Worm (Caenorhabditis elegans): Measurements from ENCODE around the gene F28A12.3.

F28A12.3 gene

ce11 chrV:8641266-8641665, at the start of gene F28A12.3:
Gene F28A12.3 (minus strand): TSS chrV:8641366.
- no peak for TF ChIP-seq F13C5.2 (tag; optimal IDR thresholded peaks at IDR 0.05)
- TF ChIP-seq scrt-1 (GFP tag; IDR thresholded peaks at IDR 0.05): no peak
- TF ChIP-seq tbx-37 (GFP tag; conservative IDR thresholded peaks at IDR 0.05): no peak
- TF ChIP-seq ama-1 (optimal IDR thresholded peaks at IDR 0.05): no peak
- TF ChIP-seq ceh-36 (tag; optimal IDR thresholded peaks at IDR 0.05): no peak
- TF ChIP-seq ceh-13 (GFP tag; optimal IDR thresholded peaks at IDR 0.05): no peak
- TF ChIP-seq pes-1 (GFP tag; IDR thresholded peaks at IDR 0.05): no peak
- TF ChIP-seq flt-1 (GFP tag; IDR thresholded peaks at IDR 0.05): no peak
- no peak for TF ChIP-seq hmg-4 (GFP tag; optimal IDR thresholded peaks at IDR 0.05)
- no peak for TF ChIP-seq aly-1 (tag; optimal IDR thresholded peaks at IDR 0.05)
- TF ChIP-seq ets-7 (tag; optimal IDR thresholded peaks at IDR 0.05): no peak

ce11 chrV:8687707-8688106, 46.5 kb upstream of the F28A12.3 start, which contains the start of gene ZC190.8:
Gene ZC190.8 (minus strand): TSS chrV:8687807.
- TF ChIP-seq B0310.2 (tag; optimal IDR thresholded peaks at IDR 0.05): no peak
- TF ChIP-seq hmbx-1 (tag; optimal IDR thresholded peaks at IDR 0.05): no peak
- TF ChIP-seq flt-1 (GFP tag; IDR thresholded peaks at IDR 0.05): no peak
- no peak for TF ChIP-seq ceh-13 (GFP tag; optimal IDR thresholded peaks at IDR 0.05)
- no peak for TF ChIP-seq ama-1 (optimal IDR thresholded peaks at IDR 0.05)
- TF ChIP-seq tbx-37 (GFP tag; conservative IDR thresholded peaks at IDR 0.05): no peak
- no peak for TF ChIP-seq tbx-11 (GFP tag; IDR thresholded peaks at IDR 0.05)
- TF ChIP-seq ets-7 (tag; optimal IDR thresholded peaks at IDR 0.05): no peak
- no peak for TF ChIP-seq aly-1 (tag; optimal IDR thresholded peaks at IDR 0.05)
- no peak for TF ChIP-seq sea-1 (GFP tag; conservative IDR thresholded peaks at IDR 0.05)
- TF ChIP-seq ceh-36 (tag; optimal IDR thresholded peaks at IDR 0.05): no peak
- TF ChIP-seq hnd-1 (tag; optimal IDR thresholded peaks at IDR 0.05): no peak
- TF ChIP-seq hmg-4 (GFP tag; optimal IDR thresholded peaks at IDR 0.05): no peak
- TF ChIP-seq pes-1 (GFP tag; IDR thresholded peaks at IDR 0.05): no peak
- TF ChIP-seq F13C5.2 (tag; optimal IDR thresholded peaks at IDR 0.05): no peak
- no peak for TF ChIP-seq scrt-1 (GFP tag; IDR thresholded peaks at IDR 0.05)

ce11 chrV:8686764-8687163, 45.6 kb upstream of the F28A12.3 start, which contains the start of gene ZC190.7:
Gene ZC190.7 (minus strand): TSS chrV:8686864.
- no peak for TF ChIP-seq hmg-4 (GFP tag; optimal IDR thresholded peaks at IDR 0.05)
- no peak for TF ChIP-seq tra-4 (tag; optimal IDR thresholded peaks at IDR 0.05)
- TF ChIP-seq pes-1 (GFP tag; IDR thresholded peaks at IDR 0.05): no peak
- no peak for TF ChIP-seq hmbx-1 (tag; optimal IDR thresholded peaks at IDR 0.05)
- TF ChIP-seq ceh-36 (tag; optimal IDR thresholded peaks at IDR 0.05): no peak

ce11 chrV:8683787-8684186, 42.6 kb upstream of the F28A12.3 start:
- no peak for TF ChIP-seq tbx-37 (GFP tag; conservative IDR thresholded peaks at IDR 0.05)

- no peak for TF ChIP-seq hnd-1 (tag; optimal IDR thresholded peaks at IDR 0.05)
- TF ChIP-seq hmg-4 (GFP tag; optimal IDR thresholded peaks at IDR 0.05): no peak
- no peak for TF ChIP-seq ceh-36 (tag; optimal IDR thresholded peaks at IDR 0.05)
- TF ChIP-seq pes-1 (GFP tag; IDR thresholded peaks at IDR 0.05): no peak
- TF ChIP-seq flt-1 (GFP tag; IDR thresholded peaks at IDR 0.05): no peak
- TF ChIP-seq aly-1 (tag; optimal IDR thresholded peaks at IDR 0.05): no peak
- TF ChIP-seq hmbx-1 (tag; optimal IDR thresholded peaks at IDR 0.05): no peak
- TF ChIP-seq ets-7 (tag; optimal IDR thresholded peaks at IDR 0.05): no peak
- no peak for TF ChIP-seq F13C5.2 (tag; optimal IDR thresholded peaks at IDR 0.05)
- TF ChIP-seq tra-4 (tag; optimal IDR thresholded peaks at IDR 0.05): no peak
- no peak for TF ChIP-seq ama-1 (optimal IDR thresholded peaks at IDR 0.05)
- no peak for TF ChIP-seq scrt-1 (GFP tag; IDR thresholded peaks at IDR 0.05)
- no peak for TF ChIP-seq B0310.2 (tag; optimal IDR thresholded peaks at IDR 0.05)
- TF ChIP-seq sea-1 (GFP tag; conservative IDR thresholded peaks at IDR 0.05): no peak
- TF ChIP-seq ceh-13 (GFP tag; optimal IDR thresholded peaks at IDR 0.05): no peak
- no peak for TF ChIP-seq tbx-37 (GFP tag; conservative IDR thresholded peaks at IDR 0.05)
- no peak for TF ChIP-seq tbx-11 (GFP tag; IDR thresholded peaks at IDR 0.05)
Measured at ce11 chrV:8682719-8683118, 41.6 kb upstream of the F28A12.3 start, which contains the start of gene cln-3.3. Gene cln-3.3 (plus strand): TSS chrV:8683052.

ce11 chrV:8681050-8681449, 39.9 kb upstream of the F28A12.3 start, which contains the start of gene ZC190.2:
Gene ZC190.2 (plus strand): TSS chrV:8681350.
- TF ChIP-seq sea-1 (GFP tag; conservative IDR thresholded peaks at IDR 0.05) (no peak), ama-1 (optimal IDR thresholded peaks at IDR 0.05) (no peak), tbx-11 (GFP tag; IDR thresholded peaks at IDR 0.05) (no peak), hmbx-1 (tag; optimal IDR thresholded peaks at IDR 0.05) (no peak), flt-1 (GFP tag; IDR thresholded peaks at IDR 0.05) (no peak), pes-1 (GFP tag; IDR thresholded peaks at IDR 0.05) (no peak), tbx-37 (GFP tag; conservative IDR thresholded peaks at IDR 0.05) (no peak), scrt-1 (GFP tag; IDR thresholded peaks at IDR 0.05) (no peak), tra-4 (tag; optimal IDR thresholded peaks at IDR 0.05) (no peak), B0310.2 (tag; optimal IDR thresholded peaks at IDR 0.05) (no peak)

ce11 chrV:8677193-8677592, 36.0 kb upstream of the F28A12.3 start, which contains the start of gene ZC190.6:
Gene ZC190.6 (minus strand): TSS chrV:8677293.
- no peak for TF ChIP-seq ceh-13 (GFP tag; optimal IDR thresholded peaks at IDR 0.05)
- TF ChIP-seq B0310.2 (tag; optimal IDR thresholded peaks at IDR 0.05): no peak
- no peak for TF ChIP-seq scrt-1 (GFP tag; IDR thresholded peaks at IDR 0.05)
- no peak for TF ChIP-seq sea-1 (GFP tag; conservative IDR thresholded peaks at IDR 0.05)
- TF ChIP-seq flt-1 (GFP tag; IDR thresholded peaks at IDR 0.05): no peak
- no peak for TF ChIP-seq ceh-36 (tag; optimal IDR thresholded peaks at IDR 0.05)
- no peak for TF ChIP-seq aly-1 (tag; optimal IDR thresholded peaks at IDR 0.05)
- TF ChIP-seq hmbx-1 (tag; optimal IDR thresholded peaks at IDR 0.05): no peak
- TF ChIP-seq ets-7 (tag; optimal IDR thresholded peaks at IDR 0.05): no peak
- TF ChIP-seq pes-1 (GFP tag; IDR thresholded peaks at IDR 0.05): no peak
- TF ChIP-seq tbx-11 (GFP tag; IDR thresholded peaks at IDR 0.05): no peak
- no peak for TF ChIP-seq hnd-1 (tag; optimal IDR thresholded peaks at IDR 0.05)
- no peak for TF ChIP-seq hmg-4 (GFP tag; optimal IDR thresholded peaks at IDR 0.05)
- no peak for TF ChIP-seq tra-4 (tag; optimal IDR thresholded peaks at IDR 0.05)
- TF ChIP-seq F13C5.2 (tag; optimal IDR thresholded peaks at IDR 0.05): no peak
- TF ChIP-seq ama-1 (optimal IDR thresholded peaks at IDR 0.05): no peak
- TF ChIP-seq tbx-37 (GFP tag; conservative IDR thresholded peaks at IDR 0.05): no peak

ce11 chrV:8673498-8673897, 32.3 kb upstream of the F28A12.3 start, which contains the start of gene ZC190.5:
Gene ZC190.5 (minus strand): TSS chrV:8673598.
- TF ChIP-seq ets-7 (tag; optimal IDR thresholded peaks at IDR 0.05): no peak
- TF ChIP-seq B0310.2 (tag; optimal IDR thresholded peaks at IDR 0.05): no peak
